Worm (Caenorhabditis elegans) whole organism, L3 larva: ENCODE measurements around the gene dgtr-1.
A peak's percentile ranks its signal among the peaks of the same experiment; 100 is the strongest.

Source experiments
- ceh-28 ChIP-seq: fragments of 150-350 bp; optimal IDR thresholded peaks from 2 replicates; lab custom pipeline; 2014; ENCODE audit warnings: missing biosample characterization, missing genetic modification reagents, missing genetic modification characterization
- daf-12 ChIP-seq: fragments of 150-350 bp; optimal IDR thresholded peaks from 2 replicates; lab custom pipeline; 2014; ENCODE audit warnings: missing biosample characterization, missing genetic modification reagents, missing genetic modification characterization
- elt-3 ChIP-seq, 3 experiments: fragments of 150-350 bp in 1 of 3; sonication (generic microtip) in 2 of 3; optimal IDR thresholded peaks; 2 replicates in 2 of 3; 4 replicates in 1 of 3; lab custom pipeline; 2014 to 2017; ENCODE audit warnings: missing biosample characterization in 3 of 3, missing genetic modification characterization in 3 of 3
- jun-1 ChIP-seq: fragments of 150-350 bp; optimal IDR thresholded peaks from 2 replicates; lab custom pipeline; 2014; ENCODE audit warnings: missing biosample characterization, missing genetic modification reagents, missing genetic modification characterization
- lin-39 ChIP-seq: fragments of 150-350 bp; optimal IDR thresholded peaks from 2 replicates; lab custom pipeline; 2018; ENCODE audit warnings: missing biosample characterization, missing genetic modification reagents, missing genetic modification characterization
- lsy-12 ChIP-seq: sonication (generic microtip); optimal IDR thresholded peaks from 2 replicates; lab custom pipeline; 2016; ENCODE audit warnings: mild to moderate bottlenecking, missing genetic modification characterization, missing compliant biosample characterization
- mdl-1 ChIP-seq: fragments of 150-350 bp; optimal IDR thresholded peaks from 2 replicates; lab custom pipeline; 2014; ENCODE audit warnings: missing biosample characterization, missing genetic modification characterization
- nfya-1 ChIP-seq: sonication (generic microtip); optimal IDR thresholded peaks from 2 replicates; lab custom pipeline; 2017; ENCODE audit warnings: missing genetic modification characterization, mild to moderate bottlenecking, missing compliant biosample characterization, antibody characterized with exemption, moderate library complexity; ENCODE audit not compliant: insufficient read depth
- nhr-76 ChIP-seq: fragments of 150-350 bp; sonication (generic microtip); optimal IDR thresholded peaks from 5 replicates; lab custom pipeline; 2014; ENCODE audit warnings: missing biosample characterization, missing genetic modification characterization
- pqm-1 ChIP-seq: fragments of 150-350 bp; optimal IDR thresholded peaks from 2 replicates; lab custom pipeline; 2017; ENCODE audit warnings: missing biosample characterization, missing genetic modification characterization, inconsistent platforms
- skn-1 ChIP-seq: fragments of 150-350 bp; optimal IDR thresholded peaks from 2 replicates; lab custom pipeline; 2014; ENCODE audit warnings: missing biosample characterization, missing genetic modification characterization
- snpc-4 ChIP-seq: fragments of 150-350 bp; optimal IDR thresholded peaks from 2 replicates; lab custom pipeline; 2014; ENCODE audit warnings: missing biosample characterization, missing genetic modification characterization
- tbx-2 ChIP-seq: sonication (generic microtip); optimal IDR thresholded peaks from 2 replicates; lab custom pipeline; 2016; ENCODE audit warnings: mild to moderate bottlenecking, missing genetic modification characterization, missing compliant biosample characterization
- zag-1 ChIP-seq: fragments of 150-350 bp; optimal IDR thresholded peaks from 2 replicates; lab custom pipeline; 2014; ENCODE audit warnings: missing biosample characterization, missing genetic modification characterization

DNA sequence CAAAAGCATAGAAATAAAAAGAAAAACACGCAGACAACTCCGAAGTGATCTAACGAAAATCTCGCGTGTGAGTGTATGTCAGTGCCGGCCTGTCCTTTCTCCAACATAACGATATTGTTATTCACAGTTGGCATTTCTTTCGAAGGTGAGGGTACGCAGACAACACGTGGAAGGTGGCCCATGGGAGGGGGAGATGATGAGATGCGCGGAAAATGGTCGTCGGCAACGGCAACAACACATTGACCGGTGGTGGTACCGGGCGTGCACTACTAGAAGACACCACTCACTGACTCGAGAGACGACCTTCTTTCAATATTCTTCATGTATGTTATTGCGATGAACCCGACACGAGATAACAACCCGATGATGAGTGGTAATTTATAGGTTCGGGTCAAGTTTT lies 48.1 kb downstream of the dgtr-1 start:
- TF ChIP-seq nfya-1 (tag; lab: Kevin White, UChicago) = no peak
- no peak for TF ChIP-seq mdl-1 (tag; lab: Kevin White, UChicago)
- TF ChIP-seq snpc-4 = no peak
- TF ChIP-seq lin-39 (tag; lab: Kevin White, UChicago) = no peak
- no peak for TF ChIP-seq pqm-1 (tag; lab: Kevin White, UChicago)
- TF ChIP-seq zag-1 (tag; lab: Kevin White, UChicago) = no peak
- peak; percentile 9 for TF ChIP-seq lsy-12 (tag; lab: Kevin White, UChicago)
- no peak for TF ChIP-seq nhr-76
- TF ChIP-seq jun-1 (tag; lab: Kevin White, UChicago) = no peak
- no peak for TF ChIP-seq skn-1 (tag; lab: Kevin White, UChicago)
- no peak for TF ChIP-seq elt-3 (tag; optimal IDR thresholded peaks at IDR 0.05; lab: Kevin White, UChicago)
- no peak for TF ChIP-seq daf-12 (tag; lab: Kevin White, UChicago)
- no peak for TF ChIP-seq ceh-28
- TF ChIP-seq tbx-2 (tag; lab: Kevin White, UChicago) = no peak
